Fruit fly (Drosophila melanogaster) S2 (cell line): ENCODE results near the gene CG15564.
A peak's percentile ranks its signal among the peaks of the same experiment; 100 is the strongest.

Experiments used
- CG8478 ChIP-seq: fragments of >200 bp; optimal IDR thresholded peaks from 2 replicates; lab custom pipeline; 2018
- CTCF ChIP-seq, 2 experiments: fragments of >200 bp; optimal IDR thresholded peaks; 2 replicates each; lab custom pipeline; 2018

Gene CG15564

DNA sequence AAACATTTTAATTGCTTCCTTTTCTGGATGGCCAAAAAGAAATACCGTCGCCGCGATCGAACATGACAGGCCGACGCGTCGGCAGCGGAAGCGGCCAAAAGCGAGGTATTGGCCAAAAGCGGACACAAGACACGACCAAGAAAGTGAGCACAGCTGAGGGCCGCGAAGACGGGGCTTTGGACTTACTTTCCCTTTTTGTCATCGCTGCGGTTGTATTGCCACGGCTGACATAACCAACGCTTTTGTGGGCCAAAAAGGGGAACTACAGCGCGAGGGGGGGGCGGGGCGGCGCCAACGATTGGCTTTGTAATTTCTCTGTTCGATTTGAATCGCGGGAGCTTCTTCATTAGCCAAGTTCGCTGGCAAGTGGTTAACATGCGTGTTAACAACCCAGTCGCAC is 10.6 kb upstream of the CG15564 start:
- TF ChIP-seq CTCF (optimal IDR thresholded peaks at IDR 0.05; lab: Kevin White, UChicago) (no peak), CG8478 (lab: Kevin White, UChicago) (no peak)

- no peak for TF ChIP-seq CG8478 (lab: Kevin White, UChicago)
- no peak for TF ChIP-seq CTCF (optimal IDR thresholded peaks at IDR 0.05; lab: Kevin White, UChicago)
Observed at dm6 chr3R:31243079-31243668, 8.0 kb upstream of the CG15564 start.

- TF ChIP-seq CG8478 (lab: Kevin White, UChicago) (no peak), CTCF (optimal IDR thresholded peaks at IDR 0.05; lab: Kevin White, UChicago) (no peak)
Observed at dm6 chr3R:31241109-31241508, 5.9 kb upstream of the CG15564 start.

DNA sequence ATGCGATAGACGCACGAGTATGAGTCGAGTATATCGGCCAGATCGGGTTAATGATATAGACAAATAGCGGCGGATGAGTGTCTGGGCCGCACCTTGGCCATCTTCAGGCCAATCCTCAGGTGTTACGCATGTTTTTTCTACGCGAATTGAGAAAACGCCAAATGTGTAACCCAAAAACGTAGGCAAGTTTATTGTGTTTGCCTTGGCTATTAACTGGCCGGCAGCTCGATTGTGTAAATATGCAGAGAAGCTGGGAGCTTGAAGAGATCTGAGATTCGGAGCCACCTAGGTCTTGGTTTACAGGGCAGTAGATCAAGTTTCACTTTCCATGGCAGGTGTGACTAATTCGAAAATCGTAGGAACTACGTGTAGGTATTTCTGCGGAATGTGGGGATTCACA is 4.9 kb upstream of the CG15564 start:
- TF ChIP-seq CTCF (optimal IDR thresholded peaks at IDR 0.05; lab: Kevin White, UChicago), result no peak
- no peak for TF ChIP-seq CG8478 (lab: Kevin White, UChicago)

- no peak for TF ChIP-seq CTCF (optimal IDR thresholded peaks at IDR 0.05; lab: Kevin White, UChicago)
- TF ChIP-seq CG8478 (lab: Kevin White, UChicago), result no peak
Observed at dm6 chr3R:31232236-31232635, 2.9 kb downstream of the CG15564 start, which contains the start of gene CG15563. Gene CG15563, minus strand, starts transcription at chr3R:31232336.

DNA sequence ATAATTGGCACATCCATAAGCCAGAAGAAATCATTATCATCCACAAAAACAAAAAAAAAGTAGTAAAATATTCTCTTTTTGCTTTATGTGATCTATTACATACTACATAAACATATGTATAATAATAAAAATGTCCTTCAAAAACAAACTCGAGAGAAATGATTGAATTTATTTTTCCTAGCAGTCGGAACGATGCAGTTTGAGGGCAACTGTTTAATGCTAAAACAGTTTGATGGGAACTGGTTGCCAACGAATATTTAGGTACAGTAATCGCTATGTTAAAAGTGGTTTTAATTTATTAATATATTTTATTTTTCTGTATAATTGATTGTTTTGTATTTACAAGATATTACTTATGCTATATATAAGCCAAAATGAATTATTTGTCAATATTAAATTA is 4.0 kb downstream of the CG15564 start:
- TF ChIP-seq CTCF (optimal IDR thresholded peaks at IDR 0.05; lab: Kevin White, UChicago), result peak in 1 of 2 experiments; percentile 9
- no peak for TF ChIP-seq CG8478 (lab: Kevin White, UChicago)

DNA sequence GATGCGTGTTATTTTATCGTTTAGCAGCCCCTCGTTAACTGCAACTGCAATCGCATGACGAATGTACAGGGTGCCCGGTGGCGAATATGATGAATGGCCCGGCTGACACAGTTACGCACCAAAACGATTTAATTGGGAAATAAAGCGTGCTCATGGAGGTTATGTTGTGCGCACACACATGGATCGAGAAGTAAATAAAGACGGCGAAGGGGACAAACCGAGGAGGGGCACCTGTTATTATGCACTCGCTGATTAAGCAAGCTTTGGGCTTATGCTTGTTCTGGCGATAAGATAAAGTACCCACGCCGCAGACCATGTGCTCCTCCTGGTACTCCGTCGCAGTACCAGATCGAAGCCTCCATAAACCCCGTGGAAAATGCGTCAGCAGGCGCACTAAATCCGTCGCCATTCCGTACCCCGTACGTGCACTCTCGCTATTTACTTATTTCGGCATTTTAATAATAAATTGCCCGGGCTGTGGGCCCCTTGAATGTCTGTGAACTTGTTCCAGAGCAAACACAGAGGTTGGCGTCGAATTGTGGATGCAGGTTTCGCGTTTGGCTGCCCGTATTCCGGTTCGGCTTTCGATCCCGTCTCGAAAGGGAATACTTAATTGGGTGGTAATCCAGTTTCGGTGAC is 10.0 kb downstream of the CG15564 start:
- TF ChIP-seq CTCF (optimal IDR thresholded peaks at IDR 0.05; lab: Kevin White, UChicago) (no peak), CG8478 (lab: Kevin White, UChicago) (no peak)

- TF ChIP-seq CG8478 (lab: Kevin White, UChicago), result no peak
- no peak for TF ChIP-seq CTCF (optimal IDR thresholded peaks at IDR 0.05; lab: Kevin White, UChicago)
Observed at dm6 chr3R:31223971-31224860, 10.9 kb downstream of the CG15564 start.

DNA sequence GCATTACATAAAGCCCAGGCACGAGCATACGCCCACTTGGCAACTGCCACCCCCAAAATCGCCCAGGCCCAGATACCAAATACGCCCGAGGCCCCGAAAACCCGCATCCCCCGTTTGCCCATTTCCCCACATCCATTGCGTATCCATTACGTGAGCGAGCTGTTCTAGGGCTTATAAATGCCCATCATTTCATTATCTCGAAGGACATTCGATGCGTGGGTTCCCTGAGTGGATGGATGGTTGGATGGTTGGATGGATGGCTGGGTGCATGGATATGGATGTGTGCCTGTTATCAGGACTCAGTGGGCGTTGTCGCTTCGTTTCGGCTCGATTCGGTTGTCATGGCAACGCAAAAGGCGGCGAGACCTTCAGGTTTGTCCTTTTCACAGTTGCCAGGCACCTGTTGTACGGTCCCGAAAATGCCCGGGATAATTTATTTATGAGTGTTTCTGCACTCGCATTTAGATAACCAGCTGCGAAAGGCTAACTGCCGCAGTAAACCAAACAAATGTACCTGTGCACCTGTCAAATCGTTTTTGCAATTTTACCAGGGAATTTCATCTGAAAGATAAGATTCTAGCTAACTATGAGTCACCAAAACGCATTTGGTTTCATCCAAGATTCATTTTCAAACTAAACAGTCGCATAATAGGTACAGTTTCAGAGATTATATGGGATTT is 12.1 kb downstream of the CG15564 start:
- TF ChIP-seq CG8478 (lab: Kevin White, UChicago) (no peak), CTCF (optimal IDR thresholded peaks at IDR 0.05; lab: Kevin White, UChicago) (no peak)

dm6 chr3R:31222125-31222889 is 12.9 kb downstream of the CG15564 start:
- TF ChIP-seq CG8478 (lab: Kevin White, UChicago) (no peak), CTCF (optimal IDR thresholded peaks at IDR 0.05; lab: Kevin White, UChicago) (no peak)

DNA sequence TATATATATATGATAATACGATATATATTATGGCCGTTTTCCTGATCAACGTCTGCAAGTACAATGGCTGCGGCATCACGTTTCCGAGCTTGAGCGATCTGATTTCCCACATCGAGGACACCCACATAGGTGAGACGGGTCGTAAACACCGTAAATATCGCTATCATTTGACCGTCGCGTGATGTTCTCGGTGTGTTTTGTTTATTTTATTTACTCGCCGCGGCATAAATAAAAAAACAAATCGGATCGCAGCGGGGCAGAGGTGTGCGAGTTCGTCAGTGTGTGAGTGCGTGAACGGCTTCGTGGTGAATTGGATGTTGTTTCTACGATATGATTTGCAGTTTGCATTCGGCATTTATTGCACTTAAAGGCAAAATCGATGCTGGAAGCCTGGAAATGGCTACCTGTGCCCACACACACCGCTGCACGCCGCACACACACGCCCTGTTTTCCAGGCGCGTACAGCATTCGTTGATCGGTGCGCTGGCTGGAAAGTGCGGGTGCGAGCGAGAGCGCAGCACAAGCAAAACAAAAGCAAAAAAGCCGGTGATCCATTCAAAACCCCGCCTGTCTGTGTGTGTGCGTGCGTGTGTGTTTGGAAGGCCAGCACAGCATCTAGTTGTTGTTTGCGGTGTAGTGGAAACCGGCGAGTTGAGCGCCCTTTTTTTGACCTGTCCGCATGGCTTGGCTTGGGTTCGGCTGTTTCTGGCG is 13.7 kb downstream of the CG15564 start:
- TF ChIP-seq CG8478 (lab: Kevin White, UChicago), result no peak
- no peak for TF ChIP-seq CTCF (optimal IDR thresholded peaks at IDR 0.05; lab: Kevin White, UChicago)

DNA sequence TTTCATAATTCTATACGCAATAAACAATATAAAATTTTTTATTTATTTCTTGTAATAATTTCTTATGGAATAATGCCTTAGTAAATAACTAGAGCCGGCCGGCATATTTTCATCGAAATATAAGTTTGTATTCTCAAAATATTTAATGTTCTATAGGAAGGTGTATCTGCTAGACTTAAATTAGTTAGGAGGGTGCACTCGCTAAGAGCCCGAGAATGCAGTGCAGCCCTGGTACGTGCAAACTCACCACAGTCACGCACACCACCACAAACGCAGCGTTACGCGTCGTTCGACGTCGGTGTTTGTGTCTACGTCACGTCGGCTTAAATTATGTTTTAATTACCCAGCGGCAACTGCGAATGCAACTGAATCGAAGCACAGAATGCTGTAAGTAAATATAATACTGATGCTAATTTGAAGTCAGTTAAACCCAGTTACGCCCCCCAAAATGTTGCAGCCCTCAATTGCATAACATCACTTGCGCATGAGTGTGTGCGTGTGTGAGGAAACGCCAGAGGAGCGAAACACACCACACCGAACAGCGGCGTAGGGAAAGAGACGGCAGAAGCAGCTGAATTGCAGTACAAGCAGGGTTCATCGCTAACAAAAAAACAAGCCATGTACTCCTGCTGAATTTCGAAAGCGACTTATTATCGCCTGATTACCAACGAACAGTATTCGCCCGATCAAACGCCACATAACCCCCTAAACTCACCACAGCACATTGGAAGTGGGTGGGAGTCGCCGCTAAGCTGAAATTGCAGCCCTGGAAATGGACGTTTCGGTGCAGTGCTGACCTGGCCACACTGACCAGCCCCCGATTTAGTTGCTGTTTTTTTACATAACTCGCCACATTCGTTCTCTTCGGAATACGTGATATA is 14.5 kb downstream of the CG15564 start, which contains the start of gene CG12054:
Gene CG12054 (plus strand): TSS at position 247 of the 881 bp plus-strand sequence.
- TF ChIP-seq CTCF (optimal IDR thresholded peaks at IDR 0.05; lab: Kevin White, UChicago) (peak; percentile 55 to 58), CG8478 (lab: Kevin White, UChicago) (no peak)
